Fruit fly (Drosophila melanogaster) whole organism, embryonic: Measurements from ENCODE around the gene cav.
A peak's percentile ranks its signal among the peaks of the same experiment; 100 is the strongest.

Experiments used
- CG10274 ChIP-seq: fragments of 200-800 bp; sonication (Bioruptor generic); optimal IDR thresholded peaks from 3 replicates; lab custom pipeline; 2017; ENCODE audit warnings: missing biosample characterization, mild to moderate bottlenecking, missing genetic modification characterization
- CG11560 ChIP-seq: fragments of 200-800 bp; sonication (Bioruptor generic); IDR thresholded peaks from 3 replicates; pipeline ENCODE4 v1.3.6; 2022; ENCODE audit warnings: missing biosample characterization, missing genetic modification characterization
- CG11695 ChIP-seq: fragments of 200-800 bp; sonication (Bioruptor generic); IDR thresholded peaks from 3 replicates; pipeline ENCODE4 v1.3.6; 2022; ENCODE audit warnings: missing biosample characterization, missing genetic modification characterization
- CG12155 ChIP-seq: fragments of 200-800 bp; sonication (Bioruptor generic); optimal IDR thresholded peaks from 3 replicates; lab custom pipeline; 2016; ENCODE audit warnings: missing biosample characterization, missing genetic modification characterization
- CG12942 ChIP-seq: fragments of 200-800 bp; sonication (Bioruptor generic); optimal IDR thresholded peaks from 3 replicates; lab custom pipeline; 2016; ENCODE audit warnings: missing biosample characterization, missing genetic modification characterization
- CG13624 ChIP-seq: fragments of 200-800 bp; sonication (Bioruptor generic); optimal IDR thresholded peaks from 2 replicates; lab custom pipeline; 2016; ENCODE audit warnings: missing biosample characterization, missing genetic modification characterization
- CG13894 ChIP-seq: fragments of 200-800 bp; sonication (Bioruptor generic); optimal IDR thresholded peaks from 3 replicates; lab custom pipeline; 2018; ENCODE audit warnings: missing biosample characterization, mild to moderate bottlenecking, missing genetic modification characterization, moderate library complexity
- CG1792 ChIP-seq: fragments of 200-800 bp; sonication (Bioruptor generic); optimal IDR thresholded peaks from 2 replicates; lab custom pipeline; 2016; ENCODE audit warnings: missing biosample characterization, missing genetic modification characterization
- CG18764 ChIP-seq: fragments of 200-800 bp; sonication (Bioruptor generic); optimal IDR thresholded peaks from 3 replicates; lab custom pipeline; 2016; ENCODE audit warnings: missing biosample characterization, missing genetic modification characterization
- CG32532 ChIP-seq: fragments of 200-800 bp; sonication (Bioruptor generic); IDR thresholded peaks from 2 replicates; pipeline ENCODE4 v1.3.6; 2022; ENCODE audit warnings: missing biosample characterization, missing genetic modification characterization
- CG4328 ChIP-seq: fragments of 200-800 bp; sonication (Bioruptor generic); optimal IDR thresholded peaks from 3 replicates; lab custom pipeline; 2017; ENCODE audit warnings: missing biosample characterization, missing genetic modification reagents, missing genetic modification characterization
- CG4854 ChIP-seq: fragments of 200-800 bp; sonication (Bioruptor generic); optimal IDR thresholded peaks from 2 replicates; lab custom pipeline; 2016; ENCODE audit warnings: missing biosample characterization, missing genetic modification characterization, inconsistent platforms
- CG7987 ChIP-seq: fragments of 200-800 bp; sonication (Bioruptor generic); optimal IDR thresholded peaks from 2 replicates; lab custom pipeline; 2018; ENCODE audit warnings: missing biosample characterization, mild to moderate bottlenecking, missing genetic modification characterization, moderate library complexity
- CG8359 ChIP-seq: fragments of 200-800 bp; sonication (Bioruptor generic); optimal IDR thresholded peaks from 2 replicates; lab custom pipeline; 2017; ENCODE audit warnings: missing biosample characterization, mild to moderate bottlenecking, missing genetic modification characterization, borderline replicate concordance
- CG8478 ChIP-seq: fragments of >200 bp; optimal IDR thresholded peaks from 2 replicates; lab custom pipeline; 2018
- CG9215 ChIP-seq: fragments of 200-800 bp; sonication (Bioruptor generic); IDR thresholded peaks from 2 replicates; pipeline ENCODE4 v1.3.6; 2022; ENCODE audit warnings: missing biosample characterization, missing genetic modification characterization
- CG9817 ChIP-seq: fragments of 200-800 bp; sonication (Bioruptor generic); optimal IDR thresholded peaks from 2 replicates; lab custom pipeline; 2018; ENCODE audit warnings: missing biosample characterization, mild to moderate bottlenecking, missing genetic modification characterization, moderate library complexity
- CG9876 ChIP-seq: fragments of 200-800 bp; sonication (Bioruptor generic); optimal IDR thresholded peaks from 2 replicates; lab custom pipeline; 2016; ENCODE audit warnings: missing biosample characterization, missing genetic modification characterization
- CG9932 ChIP-seq: fragments of 200-800 bp; sonication (Bioruptor generic); IDR thresholded peaks from 2 replicates; pipeline ENCODE4 v1.3.6; 2022; ENCODE audit warnings: missing biosample characterization, missing genetic modification characterization
- Chrac-16 ChIP-seq: fragments of 200-800 bp; sonication (Bioruptor generic); optimal IDR thresholded peaks from 3 replicates; lab custom pipeline; 2016; ENCODE audit warnings: missing biosample characterization, missing genetic modification characterization
- Dip2 ChIP-seq: fragments of 200-800 bp; sonication (Bioruptor generic); IDR thresholded peaks from 2 replicates; pipeline ENCODE4 v1.3.6; 2022; ENCODE audit warnings: missing biosample characterization, missing genetic modification characterization
- Doc2 ChIP-seq: fragments of 200-800 bp; sonication (Bioruptor generic); IDR thresholded peaks from 2 replicates; pipeline ENCODE4 v1.3.6; 2022; ENCODE audit warnings: missing biosample characterization, missing genetic modification characterization
- E2f1 ChIP-seq: fragments of 200-800 bp; sonication (Bioruptor generic); IDR thresholded peaks from 2 replicates; pipeline ENCODE4 v1.3.6; 2022; ENCODE audit warnings: missing biosample characterization, missing genetic modification characterization
- HLHmδ ChIP-seq: fragments of 200-800 bp; sonication (Bioruptor generic); optimal IDR thresholded peaks from 2 replicates; lab custom pipeline; 2018; ENCODE audit warnings: missing biosample characterization, mild to moderate bottlenecking, missing genetic modification characterization, moderate library complexity
- Hmr ChIP-seq: fragments of 200-800 bp; sonication (Bioruptor generic); optimal IDR thresholded peaks from 3 replicates; lab custom pipeline; 2017; ENCODE audit warnings: mild to moderate bottlenecking, missing biosample characterization, missing genetic modification reagents, missing genetic modification characterization
- Hr39 ChIP-seq: fragments of >200 bp; optimal IDR thresholded peaks from 2 replicates; lab custom pipeline; 2017
- Hr51 ChIP-seq, 2 experiments: fragments of 200-800 bp; sonication (Bioruptor generic); optimal IDR thresholded peaks; 2 replicates in 1 of 2; 3 replicates in 1 of 2; lab custom pipeline; 2016 to 2018; ENCODE audit warnings: missing biosample characterization in 2 of 2, missing genetic modification characterization in 2 of 2, mild to moderate bottlenecking in 1 of 2, moderate library complexity in 1 of 2
- Hr78 ChIP-seq, 2 experiments: fragments of 200-800 bp in 1 of 2; fragments of >200 bp in 1 of 2; sonication (Bioruptor generic) in 1 of 2; optimal IDR thresholded peaks; 2 replicates each; lab custom pipeline; 2017 to 2019; ENCODE audit warnings: missing biosample characterization in 2 of 2, missing genetic modification characterization in 2 of 2, mild to moderate bottlenecking in 1 of 2, moderate library complexity in 1 of 2
- Lhr ChIP-seq: fragments of 200-800 bp; sonication (Bioruptor generic); optimal IDR thresholded peaks from 3 replicates; lab custom pipeline; 2017; ENCODE audit warnings: mild to moderate bottlenecking, missing biosample characterization, missing genetic modification reagents, missing genetic modification characterization
- Meics ChIP-seq: fragments of 200-800 bp; sonication (Bioruptor generic); optimal IDR thresholded peaks from 2 replicates; lab custom pipeline; 2017; ENCODE audit warnings: missing biosample characterization, mild to moderate bottlenecking, missing genetic modification characterization
- Mrtf ChIP-seq: fragments of 200-800 bp; sonication (Bioruptor generic); IDR thresholded peaks from 3 replicates; pipeline ENCODE4 v1.3.6; 2022; ENCODE audit warnings: missing biosample characterization, missing genetic modification characterization
- Myb ChIP-seq: fragments of 200-800 bp; sonication (Bioruptor generic); optimal IDR thresholded peaks from 2 replicates; lab custom pipeline; 2016; ENCODE audit warnings: missing biosample characterization, missing genetic modification characterization
- Scr ChIP-seq: fragments of 200-800 bp; sonication (Bioruptor generic); IDR thresholded peaks from 2 replicates; pipeline ENCODE4 v1.3.6; 2022; ENCODE audit warnings: missing biosample characterization, missing genetic modification characterization; ENCODE audit not compliant: partially characterized antibody
- Sry-δ ChIP-seq: fragments of 200-800 bp; sonication (Bioruptor generic); optimal IDR thresholded peaks from 2 replicates; lab custom pipeline; 2016; ENCODE audit warnings: missing biosample characterization, missing genetic modification characterization
- YL-1 ChIP-seq: fragments of 200-800 bp; sonication (Bioruptor generic); optimal IDR thresholded peaks from 3 replicates; lab custom pipeline; 2017; ENCODE audit warnings: missing biosample characterization, mild to moderate bottlenecking, missing genetic modification characterization
- ato ChIP-seq: fragments of 200-800 bp; sonication (Bioruptor generic); IDR thresholded peaks from 2 replicates; pipeline ENCODE4 v1.3.6; 2022; ENCODE audit warnings: missing biosample characterization, missing genetic modification characterization; ENCODE audit not compliant: partially characterized antibody
- bsh ChIP-seq, 2 experiments: fragments of 200-800 bp; sonication (Bioruptor generic); optimal IDR thresholded peaks; 2 replicates each; lab custom pipeline; 2017 to 2018; ENCODE audit warnings: mild to moderate bottlenecking in 2 of 2, missing biosample characterization in 2 of 2, missing genetic modification characterization in 2 of 2, moderate library complexity in 1 of 2
- dpn ChIP-seq, 2 experiments: fragments of 200-800 bp; sonication (Bioruptor generic); optimal IDR thresholded peaks; 3 replicates each; lab custom pipeline; 2016; ENCODE audit warnings: missing biosample characterization in 2 of 2, missing genetic modification characterization in 2 of 2
- eyg ChIP-seq: fragments of 200-800 bp; sonication (Bioruptor generic); optimal IDR thresholded peaks from 3 replicates; lab custom pipeline; 2016; ENCODE audit warnings: missing biosample characterization, missing genetic modification characterization
- gce ChIP-seq: fragments of 200-800 bp; sonication (Bioruptor generic); IDR thresholded peaks from 3 replicates; pipeline ENCODE4 v1.3.6; 2022; ENCODE audit warnings: missing biosample characterization, missing genetic modification characterization
- ken ChIP-seq: fragments of 200-800 bp; sonication (Bioruptor generic); IDR thresholded peaks from 3 replicates; pipeline ENCODE4 v1.3.6; 2022; ENCODE audit warnings: missing biosample characterization, missing genetic modification characterization
- maf-S ChIP-seq: fragments of 200-800 bp; sonication (Bioruptor generic); optimal IDR thresholded peaks from 2 replicates; lab custom pipeline; 2016; ENCODE audit warnings: missing biosample characterization, missing genetic modification characterization
- org-1 ChIP-seq: fragments of 200-800 bp; sonication (Bioruptor generic); optimal IDR thresholded peaks from 2 replicates; lab custom pipeline; 2017; ENCODE audit warnings: missing biosample characterization, missing genetic modification characterization
- pnt ChIP-seq: fragments of 200-800 bp; sonication (Bioruptor generic); optimal IDR thresholded peaks from 3 replicates; lab custom pipeline; 2016; ENCODE audit warnings: missing biosample characterization, missing genetic modification characterization
- slou ChIP-seq: fragments of 200-800 bp; sonication (Bioruptor generic); optimal IDR thresholded peaks from 3 replicates; lab custom pipeline; 2016; ENCODE audit warnings: missing biosample characterization, missing genetic modification characterization
- so ChIP-seq: fragments of 200-800 bp; sonication (Bioruptor generic); IDR thresholded peaks from 3 replicates; pipeline ENCODE4 v1.3.6; 2022; ENCODE audit warnings: missing biosample characterization, missing genetic modification characterization
- sr ChIP-seq: fragments of 200-800 bp; sonication (Bioruptor generic); IDR thresholded peaks from 3 replicates; pipeline ENCODE4 v1.3.6; 2022; ENCODE audit warnings: missing biosample characterization, missing genetic modification characterization
- trem ChIP-seq: fragments of 200-800 bp; optimal IDR thresholded peaks from 3 replicates; lab custom pipeline; 2019; ENCODE audit warnings: missing biosample characterization, mild to moderate bottlenecking, missing genetic modification characterization, moderate library complexity
- vvl ChIP-seq: fragments of 200-800 bp; sonication (Bioruptor generic); IDR thresholded peaks from 2 replicates; pipeline ENCODE4 v1.3.6; 2022; ENCODE audit warnings: missing biosample characterization, missing genetic modification characterization
- wor ChIP-seq: fragments of 200-800 bp; sonication (Bioruptor generic); IDR thresholded peaks from 2 replicates; pipeline ENCODE4 v1.3.6; 2022; ENCODE audit warnings: missing biosample characterization, missing genetic modification characterization

cav gene

dm6 chr3R:24259278-24260040 lies 38.6 kb downstream of the cav start (continued):
- no peak for TF ChIP-seq Hr39 (lab: Kevin White, UChicago)
- TF ChIP-seq Mrtf (GFP tag; lab: Robert Waterston, UW) = peak; percentile 88
- TF ChIP-seq Hr51 (GFP tag; optimal IDR thresholded peaks at IDR 0.05; lab: Kevin White, UChicago) = peak; percentile 84
- no peak for TF ChIP-seq Doc2
- peak; percentile 68; the same call in 1 of the 3 replicates for TF ChIP-seq sr
- TF ChIP-seq CG8478 (lab: Kevin White, UChicago) = no peak
- TF ChIP-seq dpn (GFP tag; optimal IDR thresholded peaks at IDR 0.05; lab: Kevin White, UChicago) = peak; percentile 91 to 94
- peak; percentile 91 for TF ChIP-seq CG32532 (GFP tag; lab: Robert Waterston, UW)
- TF ChIP-seq CG9876 (GFP tag; lab: Kevin White, UChicago) = peak; percentile 85
- TF ChIP-seq Hmr (GFP tag; lab: Kevin White, UChicago) = peak; percentile 92
- peak; percentile 85; the same call in 2 of the 3 replicates for TF ChIP-seq so (GFP tag; lab: Robert Waterston, UW)
- peak; percentile 82 for TF ChIP-seq CG12942 (GFP tag; lab: Kevin White, UChicago)
- peak; percentile 72 for TF ChIP-seq CG9215 (GFP tag; lab: Robert Waterston, UW)
- TF ChIP-seq Lhr (GFP tag; lab: Kevin White, UChicago) = no peak
- peak; percentile 92 for TF ChIP-seq maf-S
- peak; percentile 94 for TF ChIP-seq Meics (GFP tag; lab: Kevin White, UChicago)
- TF ChIP-seq CG8359 (GFP tag; lab: Kevin White, UChicago) = peak; percentile 66
- TF ChIP-seq pnt (GFP tag; lab: Kevin White, UChicago) = peak; percentile 87
- TF ChIP-seq Myb = peak; percentile 77
- no peak for TF ChIP-seq Dip2 (GFP tag; lab: Robert Waterston, UW)
- TF ChIP-seq CG9932 (GFP tag; lab: Robert Waterston, UW) = peak; percentile 88
- TF ChIP-seq YL-1 (GFP tag; lab: Kevin White, UChicago) = peak; percentile 47
- peak; percentile 89 for TF ChIP-seq CG13624 (GFP tag; lab: Kevin White, UChicago)
- peak; percentile 49 for TF ChIP-seq Sry-δ (GFP tag; lab: Kevin White, UChicago)
- no peak for TF ChIP-seq CG4328 (GFP tag; lab: Kevin White, UChicago)
- peak; percentile 69 for TF ChIP-seq eyg
- TF ChIP-seq Scr (GFP tag; lab: Robert Waterston, UW) = no peak
- peak; percentile 81 for TF ChIP-seq CG7987 (GFP tag; lab: Kevin White, UChicago)
- peak; percentile 24 for TF ChIP-seq HLHmδ (GFP tag; lab: Kevin White, UChicago)
- peak; percentile 83 for TF ChIP-seq CG1792
- peak; percentile 66 for TF ChIP-seq ken (GFP tag; lab: Robert Waterston, UW)
- TF ChIP-seq Chrac-16 (GFP tag; lab: Kevin White, UChicago) = peak; percentile 91
- peak; percentile 69 for TF ChIP-seq CG13894 (tag; lab: Kevin White, UChicago)
- TF ChIP-seq CG4854 = peak; percentile 71
- TF ChIP-seq trem (tag; lab: Kevin White, UChicago) = peak; percentile 80
- TF ChIP-seq CG11560 = peak; percentile 70
- peak; percentile 30 for TF ChIP-seq slou
- peak in 1 of 2 experiments; percentile 73 for TF ChIP-seq Hr78 (GFP tag; optimal IDR thresholded peaks at IDR 0.05; lab: Kevin White, UChicago)
- peak; percentile 91 for TF ChIP-seq CG12155 (GFP tag; lab: Kevin White, UChicago)
- peak; percentile 62 for TF ChIP-seq wor
- peak; percentile 92 for TF ChIP-seq org-1 (GFP tag; lab: Kevin White, UChicago)
- peak; percentile 94 for TF ChIP-seq vvl (GFP tag; lab: Robert Waterston, UW)
- peak; percentile 83 to 92 for TF ChIP-seq bsh (GFP tag; optimal IDR thresholded peaks at IDR 0.05; lab: Kevin White, UChicago)
- TF ChIP-seq CG11695 (GFP tag; lab: Robert Waterston, UW) = peak; percentile 87
- TF ChIP-seq gce (GFP tag; lab: Robert Waterston, UW) = peak; percentile 85
- peak; percentile 85 for TF ChIP-seq E2f1 (GFP tag; lab: Robert Waterston, UW)
- TF ChIP-seq ato (GFP tag; lab: Robert Waterston, UW) = no peak
- peak; percentile 82 for TF ChIP-seq CG18764
- peak; percentile 90 for TF ChIP-seq CG9817 (tag; lab: Kevin White, UChicago)
- peak; percentile 83 for TF ChIP-seq CG10274 (GFP tag; lab: Kevin White, UChicago)
